Worm (Caenorhabditis elegans): ENCODE measurements around the gene Y43F4B.10.
A peak's percentile ranks its signal among the peaks of the same experiment; 100 is the strongest.

DNA sequence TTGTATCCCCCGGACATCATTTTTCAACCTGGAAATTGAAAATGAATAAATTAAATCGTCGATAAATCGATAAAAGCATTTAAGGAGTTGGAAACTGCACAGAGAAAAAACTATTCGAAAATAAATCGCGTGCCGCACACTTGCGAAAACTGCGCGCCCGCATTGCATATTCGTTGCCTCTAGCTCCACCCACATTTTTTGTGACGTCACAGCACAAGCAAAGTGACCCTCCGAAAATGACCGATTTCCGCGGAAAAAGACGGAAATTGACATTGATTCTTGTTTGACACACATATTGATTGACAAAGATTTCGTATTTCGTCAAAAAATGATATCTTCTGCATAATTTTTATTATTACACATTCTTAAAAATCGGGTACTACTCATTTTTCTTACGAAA lies 45.0 kb upstream of the Y43F4B.10 start, which contains the start of gene cpf-2:
- peak; percentile 70 for TF ChIP-seq grh-1 (GFP tag; IDR thresholded peaks at IDR 0.05)
- peak; percentile 30 for TF ChIP-seq fkh-10 (GFP tag; optimal IDR thresholded peaks at IDR 0.05)
- peak; percentile 1 for TF ChIP-seq lin-15B (tag; optimal IDR thresholded peaks at IDR 0.05)
- peak; percentile 81 for TF ChIP-seq nhr-20 (tag; optimal IDR thresholded peaks at IDR 0.05)
- peak; percentile 62 for TF ChIP-seq blmp-1 (tag; optimal IDR thresholded peaks at IDR 0.05)
- peak; percentile 66 for TF ChIP-seq lin-13 (GFP tag; optimal IDR thresholded peaks at IDR 0.05)
- TF ChIP-seq elt-2 (tag; optimal IDR thresholded peaks at IDR 0.05): peak; percentile 42
- no peak for TF ChIP-seq ama-1 (optimal IDR thresholded peaks at IDR 0.05)
